Worm (Caenorhabditis elegans): ENCODE results near the gene C07A12.18.

- no peak for TF ChIP-seq R02D3.7 (tag; optimal IDR thresholded peaks at IDR 0.05)
- TF ChIP-seq skn-1 (tag; optimal IDR thresholded peaks at IDR 0.05): no peak
- TF ChIP-seq sem-4 (tag; optimal IDR thresholded peaks at IDR 0.05): no peak
- no peak for TF ChIP-seq nhr-12 (tag; optimal IDR thresholded peaks at IDR 0.05)
- no peak for TF ChIP-seq mab-5 (tag; optimal IDR thresholded peaks at IDR 0.05)
- TF ChIP-seq ama-1 (optimal IDR thresholded peaks at IDR 0.05): no peak
- no peak for TF ChIP-seq elt-3 (tag; optimal IDR thresholded peaks at IDR 0.05)
- TF ChIP-seq nhr-77 (tag; optimal IDR thresholded peaks at IDR 0.05): no peak
- no peak for TF ChIP-seq lin-39 (tag; optimal IDR thresholded peaks at IDR 0.05)
- TF ChIP-seq ztf-11 (tag; optimal IDR thresholded peaks at IDR 0.05): no peak
- TF ChIP-seq unc-62 (GFP tag; optimal IDR thresholded peaks at IDR 0.05): no peak
- no peak for TF ChIP-seq F13H6.1 (tag; optimal IDR thresholded peaks at IDR 0.05)
- TF ChIP-seq fos-1 (tag; optimal IDR thresholded peaks at IDR 0.05): no peak
Observed at ce11 chrX:4588462-4588861, 38.8 kb upstream of the C07A12.18 start, which contains the start of gene lnp-1.
